Fruit fly (Drosophila melanogaster) whole organism, embryonic: ENCODE measurements around the gene w.
A peak's percentile ranks its signal among the peaks of the same experiment; 100 is the strongest.

Experiments used
- BtbVII ChIP-seq: fragments of 200-800 bp; sonication (Bioruptor generic); optimal IDR thresholded peaks from 3 replicates; lab custom pipeline; 2017; ENCODE audit warnings: missing biosample characterization, mild to moderate bottlenecking, missing genetic modification characterization
- CG10147 ChIP-seq: fragments of 200-800 bp; sonication (Bioruptor generic); optimal IDR thresholded peaks from 2 replicates; lab custom pipeline; 2019; ENCODE audit warnings: missing biosample characterization, mild to moderate bottlenecking, missing genetic modification characterization, moderate library complexity
- CG10209 ChIP-seq: fragments of 200-800 bp; sonication (Bioruptor generic); optimal IDR thresholded peaks from 3 replicates; lab custom pipeline; 2017; ENCODE audit warnings: missing biosample characterization, mild to moderate bottlenecking, missing genetic modification characterization, missing genetic modification reagents
- CG10267 ChIP-seq: fragments of 200-800 bp; sonication (Bioruptor generic); optimal IDR thresholded peaks from 2 replicates; lab custom pipeline; 2018; ENCODE audit warnings: missing biosample characterization, mild to moderate bottlenecking, missing genetic modification characterization, moderate library complexity
- CG10543 ChIP-seq: fragments of 200-800 bp; sonication (Bioruptor generic); optimal IDR thresholded peaks from 3 replicates; lab custom pipeline; 2017; ENCODE audit warnings: missing biosample characterization, mild to moderate bottlenecking, missing genetic modification characterization, moderate library complexity
- CG12071 ChIP-seq: fragments of 200-800 bp; sonication (Bioruptor generic); optimal IDR thresholded peaks from 3 replicates; lab custom pipeline; 2018; ENCODE audit warnings: missing biosample characterization, mild to moderate bottlenecking, missing genetic modification characterization
- CG12155 ChIP-seq: fragments of 200-800 bp; sonication (Bioruptor generic); optimal IDR thresholded peaks from 3 replicates; lab custom pipeline; 2016; ENCODE audit warnings: missing biosample characterization, missing genetic modification characterization
- CG13287 ChIP-seq: fragments of 200-800 bp; sonication (Bioruptor generic); IDR thresholded peaks from 2 replicates; pipeline ENCODE4 v1.3.6; 2022; ENCODE audit warnings: missing biosample characterization, missing genetic modification characterization; ENCODE audit not compliant: partially characterized antibody
- CG15479 ChIP-seq: fragments of 200-800 bp; sonication (Bioruptor generic); optimal IDR thresholded peaks from 3 replicates; lab custom pipeline; 2019; ENCODE audit warnings: missing biosample characterization, mild to moderate bottlenecking, missing genetic modification characterization, moderate library complexity
- CG17568 ChIP-seq: fragments of 200-800 bp; sonication (Bioruptor generic); optimal IDR thresholded peaks from 2 replicates; lab custom pipeline; 2018; ENCODE audit warnings: missing biosample characterization, mild to moderate bottlenecking, missing genetic modification characterization, moderate library complexity
- CG17829 ChIP-seq: fragments of 200-800 bp; optimal IDR thresholded peaks from 2 replicates; lab custom pipeline; 2019; ENCODE audit warnings: missing biosample characterization, mild to moderate bottlenecking, missing genetic modification characterization, moderate library complexity
- CG2116 ChIP-seq: fragments of 200-800 bp; sonication (Bioruptor generic); optimal IDR thresholded peaks from 3 replicates; lab custom pipeline; 2018; ENCODE audit warnings: missing biosample characterization, mild to moderate bottlenecking, missing genetic modification characterization
- CG2202 ChIP-seq: fragments of 200-800 bp; sonication (Bioruptor generic); optimal IDR thresholded peaks from 2 replicates; lab custom pipeline; 2018; ENCODE audit warnings: missing biosample characterization, mild to moderate bottlenecking, missing genetic modification characterization
- CG34224 ChIP-seq: fragments of 200-800 bp; sonication (Bioruptor generic); IDR thresholded peaks from 3 replicates; pipeline ENCODE4 v1.3.6; 2022; ENCODE audit warnings: missing biosample characterization, missing genetic modification characterization; ENCODE audit not compliant: partially characterized antibody
- CG3726 ChIP-seq: fragments of 200-800 bp; sonication (Bioruptor generic); IDR thresholded peaks from 3 replicates; pipeline ENCODE4, ENCODE4 v1.3.6; 2022; ENCODE audit warnings: missing biosample characterization, missing genetic modification characterization
- CG3995 ChIP-seq: fragments of 200-800 bp; sonication (Bioruptor generic); optimal IDR thresholded peaks from 3 replicates; lab custom pipeline; 2016; ENCODE audit warnings: missing biosample characterization, missing genetic modification characterization
- CG4282 ChIP-seq: fragments of 200-800 bp; sonication (Bioruptor generic); optimal IDR thresholded peaks from 2 replicates; lab custom pipeline; 2016; ENCODE audit warnings: missing biosample characterization, missing genetic modification characterization
- CG4328 ChIP-seq: fragments of 200-800 bp; sonication (Bioruptor generic); optimal IDR thresholded peaks from 3 replicates; lab custom pipeline; 2017; ENCODE audit warnings: missing biosample characterization, missing genetic modification reagents, missing genetic modification characterization
- CG5180 ChIP-seq: fragments of 200-800 bp; sonication (Bioruptor generic); optimal IDR thresholded peaks from 3 replicates; lab custom pipeline; 2017; ENCODE audit warnings: missing biosample characterization, missing genetic modification characterization, mild to moderate bottlenecking, moderate library complexity, missing genetic modification reagents
- CG5245 ChIP-seq: fragments of 200-800 bp; sonication (Bioruptor generic); optimal IDR thresholded peaks from 3 replicates; lab custom pipeline; 2016; ENCODE audit warnings: missing biosample characterization, missing genetic modification characterization
- CG5953 ChIP-seq: fragments of 200-800 bp; sonication (Bioruptor generic); IDR thresholded peaks from 2 replicates; pipeline ENCODE4 v1.3.6; 2022; ENCODE audit warnings: missing biosample characterization, missing genetic modification characterization
- CG6689 ChIP-seq: fragments of 200-800 bp; sonication (Bioruptor generic); IDR thresholded peaks from 2 replicates; pipeline ENCODE4 v1.3.6; 2022; ENCODE audit warnings: missing biosample characterization, missing genetic modification characterization
- CG6854 ChIP-seq: fragments of 200-800 bp; sonication (Bioruptor generic); optimal IDR thresholded peaks from 3 replicates; lab custom pipeline; 2017; ENCODE audit warnings: missing biosample characterization, mild to moderate bottlenecking, missing genetic modification characterization
- CG7556 ChIP-seq: fragments of 200-800 bp; sonication (Bioruptor generic); optimal IDR thresholded peaks from 2 replicates; lab custom pipeline; 2017; ENCODE audit warnings: missing biosample characterization, mild to moderate bottlenecking, missing genetic modification characterization
- CG8281 ChIP-seq: fragments of 200-800 bp; sonication (Bioruptor generic); optimal IDR thresholded peaks from 2 replicates; lab custom pipeline; 2018; ENCODE audit warnings: missing biosample characterization, mild to moderate bottlenecking, missing genetic modification characterization, moderate library complexity
- CG8765 ChIP-seq: fragments of 200-800 bp; sonication (Bioruptor generic); IDR thresholded peaks from 2 replicates; pipeline ENCODE4 v1.3.6; 2022; ENCODE audit warnings: missing biosample characterization, missing genetic modification characterization
- Hsf ChIP-seq: fragments of 200-800 bp; sonication (Bioruptor generic); optimal IDR thresholded peaks from 3 replicates; lab custom pipeline; 2016; ENCODE audit warnings: missing biosample characterization, missing genetic modification characterization
- Oaz ChIP-seq: fragments of 200-800 bp; sonication (Bioruptor generic); IDR thresholded peaks from 2 replicates; pipeline ENCODE4 v1.3.6; 2022; ENCODE audit warnings: missing biosample characterization, missing genetic modification characterization
- Scr ChIP-seq: fragments of 200-800 bp; sonication (Bioruptor generic); IDR thresholded peaks from 2 replicates; pipeline ENCODE4 v1.3.6; 2022; ENCODE audit warnings: missing biosample characterization, missing genetic modification characterization; ENCODE audit not compliant: partially characterized antibody
- Six4 ChIP-seq: fragments of 200-800 bp; sonication (Bioruptor generic); optimal IDR thresholded peaks from 2 replicates; lab custom pipeline; 2016; ENCODE audit warnings: missing biosample characterization, missing genetic modification characterization
- Vsx1 ChIP-seq: fragments of 200-800 bp; sonication (Bioruptor generic); optimal IDR thresholded peaks from 2 replicates; lab custom pipeline; 2017; ENCODE audit warnings: missing biosample characterization, mild to moderate bottlenecking, missing genetic modification characterization, missing genetic modification reagents
- YL-1 ChIP-seq: fragments of 200-800 bp; sonication (Bioruptor generic); optimal IDR thresholded peaks from 3 replicates; lab custom pipeline; 2017; ENCODE audit warnings: missing biosample characterization, mild to moderate bottlenecking, missing genetic modification characterization
- bigmax ChIP-seq: fragments of 200-800 bp; sonication (Bioruptor generic); optimal IDR thresholded peaks from 2 replicates; lab custom pipeline; 2018; ENCODE audit warnings: missing biosample characterization, mild to moderate bottlenecking, missing genetic modification characterization
- crc ChIP-seq: fragments of 200-800 bp; sonication (Bioruptor generic); optimal IDR thresholded peaks from 2 replicates; lab custom pipeline; 2016; ENCODE audit warnings: missing biosample characterization, missing genetic modification characterization
- dan ChIP-seq: fragments of 200-800 bp; sonication (Bioruptor generic); IDR thresholded peaks from 2 replicates; pipeline ENCODE4 v1.3.6; 2022; ENCODE audit warnings: missing biosample characterization, missing genetic modification characterization
- dysf ChIP-seq: fragments of 200-800 bp; sonication (Bioruptor generic); IDR thresholded peaks from 3 replicates; pipeline ENCODE4 v1.3.6; 2022; ENCODE audit warnings: missing biosample characterization, missing genetic modification characterization
- fru ChIP-seq: fragments of >200 bp; optimal IDR thresholded peaks from 2 replicates; lab custom pipeline; 2017
- ftz-f1 ChIP-seq: fragments of 200-800 bp; sonication (Bioruptor generic); optimal IDR thresholded peaks from 2 replicates; lab custom pipeline; 2016; ENCODE audit warnings: missing biosample characterization, missing genetic modification characterization
- lola ChIP-seq, 3 experiments: fragments of >200 bp in 2 of 3; fragments of 200-800 bp in 1 of 3; sonication (Bioruptor generic) in 1 of 3; optimal IDR thresholded peaks; 2 replicates each; lab custom pipeline; 2017 to 2019; ENCODE audit warnings: missing biosample characterization in 3 of 3, missing genetic modification characterization in 3 of 3, mild to moderate bottlenecking in 1 of 3, moderate library complexity in 1 of 3
- nerfin-2 ChIP-seq: fragments of 200-800 bp; sonication (Bioruptor generic); IDR thresholded peaks from 2 replicates; pipeline ENCODE4 v1.3.6; 2022; ENCODE audit warnings: missing biosample characterization, missing genetic modification characterization; ENCODE audit not compliant: partially characterized antibody
- nom ChIP-seq: fragments of 200-800 bp; sonication (Bioruptor generic); optimal IDR thresholded peaks from 2 replicates; lab custom pipeline; 2017; ENCODE audit warnings: missing biosample characterization, missing genetic modification characterization, mild to moderate bottlenecking, moderate library complexity, missing genetic modification reagents
- pfk ChIP-seq: fragments of 200-800 bp; sonication (Bioruptor generic); optimal IDR thresholded peaks from 2 replicates; lab custom pipeline; 2018; ENCODE audit warnings: missing biosample characterization, mild to moderate bottlenecking, missing genetic modification characterization, moderate library complexity
- pros ChIP-seq: fragments of 200-800 bp; sonication (Bioruptor generic); optimal IDR thresholded peaks from 3 replicates; lab custom pipeline; 2019; ENCODE audit warnings: missing biosample characterization, mild to moderate bottlenecking, missing genetic modification characterization, moderate library complexity
- row ChIP-seq: fragments of 200-800 bp; sonication (Bioruptor generic); IDR thresholded peaks from 3 replicates; pipeline ENCODE4 v1.3.6; 2022; ENCODE audit warnings: missing biosample characterization, missing genetic modification characterization
- scrt ChIP-seq: fragments of 200-800 bp; sonication (Bioruptor generic); optimal IDR thresholded peaks from 2 replicates; lab custom pipeline; 2018; ENCODE audit warnings: missing biosample characterization, mild to moderate bottlenecking, missing genetic modification characterization, moderate library complexity
- tx ChIP-seq: fragments of 200-800 bp; sonication (Bioruptor generic); optimal IDR thresholded peaks from 2 replicates; lab custom pipeline; 2016; ENCODE audit warnings: missing biosample characterization, missing genetic modification characterization
- vnd ChIP-seq: fragments of 200-800 bp; sonication (Bioruptor generic); IDR thresholded peaks from 3 replicates; pipeline ENCODE4 v1.3.6; 2022; ENCODE audit warnings: missing biosample characterization, missing genetic modification characterization; ENCODE audit not compliant: partially characterized antibody
- zen2 ChIP-seq: fragments of 200-800 bp; sonication (Bioruptor generic); IDR thresholded peaks from 3 replicates; pipeline ENCODE4 v1.3.6; 2022; ENCODE audit warnings: missing biosample characterization, missing genetic modification characterization; ENCODE audit not compliant: partially characterized antibody
- zfh2 ChIP-seq: fragments of 200-800 bp; sonication (Bioruptor generic); optimal IDR thresholded peaks from 2 replicates; lab custom pipeline; 2016; ENCODE audit warnings: missing biosample characterization, missing genetic modification characterization

The w gene

DNA sequence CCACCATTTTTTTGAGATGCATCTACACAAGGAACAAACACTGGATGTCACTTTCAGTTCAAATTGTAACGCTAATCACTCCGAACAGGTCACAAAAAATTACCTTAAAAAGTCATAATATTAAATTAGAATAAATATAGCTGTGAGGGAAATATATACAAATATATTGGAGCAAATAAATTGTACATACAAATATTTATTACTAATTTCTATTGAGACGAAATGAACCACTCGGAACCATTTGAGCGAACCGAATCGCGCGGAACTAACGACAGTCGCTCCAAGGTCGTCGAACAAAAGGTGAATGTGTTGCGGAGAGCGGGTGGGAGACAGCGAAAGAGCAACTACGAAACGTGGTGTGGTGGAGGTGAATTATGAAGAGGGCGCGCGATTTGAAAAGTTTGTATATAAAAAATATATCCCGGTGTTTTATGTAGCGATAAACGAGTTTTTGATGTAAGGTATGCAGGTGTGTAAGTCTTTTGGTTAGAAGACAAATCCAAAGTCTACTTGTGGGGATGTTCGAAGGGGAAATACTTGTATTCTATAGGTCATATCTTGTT, 6.1 kb downstream of the w start, which contains the start of gene CG32795 (continued):
- TF ChIP-seq lola (GFP tag; optimal IDR thresholded peaks at IDR 0.05; lab: Kevin White, UChicago) (peak in 1 of 3 experiments; percentile 45), Vsx1 (GFP tag; lab: Kevin White, UChicago) (peak; percentile 28), Hsf (no peak), bigmax (GFP tag; lab: Kevin White, UChicago) (peak; percentile 8), zfh2 (no peak), CG12155 (GFP tag; lab: Kevin White, UChicago) (peak; percentile 5), CG7556 (GFP tag; lab: Kevin White, UChicago) (no peak), CG15479 (GFP tag; lab: Kevin White, UChicago) (no peak), nerfin-2 (GFP tag; lab: Robert Waterston, UW) (no peak), CG6854 (GFP tag; lab: Kevin White, UChicago) (no peak), CG3995 (GFP tag; lab: Kevin White, UChicago) (peak; percentile 48), vnd (no peak), CG10209 (GFP tag; lab: Kevin White, UChicago) (no peak), CG6689 (GFP tag; lab: Robert Waterston, UW) (peak; percentile 74), CG5953 (no peak), CG13287 (GFP tag; lab: Robert Waterston, UW) (peak; percentile 55; the same call in 1 of the 2 replicates), CG4282 (no peak), row (GFP tag; lab: Robert Waterston, UW) (peak; percentile 89), CG10267 (tag; lab: Kevin White, UChicago) (peak; percentile 31), nom (GFP tag; lab: Kevin White, UChicago) (peak; percentile 10), CG8765 (no peak), CG10543 (GFP tag; lab: Kevin White, UChicago) (peak; percentile 53), CG10147 (GFP tag; lab: Kevin White, UChicago) (peak; percentile 58), YL-1 (GFP tag; lab: Kevin White, UChicago) (no peak), tx (GFP tag; lab: Kevin White, UChicago) (no peak), dan (GFP tag; lab: Robert Waterston, UW) (no peak), CG3726 (no peak), BtbVII (GFP tag; lab: Kevin White, UChicago) (no peak), pros (peak; percentile 34), CG8281 (no peak), scrt (GFP tag; lab: Kevin White, UChicago) (no peak), CG5180 (GFP tag; lab: Kevin White, UChicago) (peak; percentile 57), pfk (GFP tag; lab: Kevin White, UChicago) (no peak), zen2 (GFP tag; lab: Robert Waterston, UW) (peak; percentile 74; the same call in 2 of the 3 replicates), CG4328 (GFP tag; lab: Kevin White, UChicago) (no peak), dysf (no peak), fru (lab: Kevin White, UChicago) (no peak), crc (GFP tag; lab: Kevin White, UChicago) (no peak), Oaz (no peak), CG12071 (GFP tag; lab: Kevin White, UChicago) (no peak), CG17829 (tag; lab: Kevin White, UChicago) (peak; percentile 35), Scr (peak; percentile 30), CG2116 (GFP tag; lab: Kevin White, UChicago) (peak; percentile 19), ftz-f1 (GFP tag; lab: Kevin White, UChicago) (peak; percentile 100), Six4 (GFP tag; lab: Kevin White, UChicago) (no peak), CG2202 (tag; lab: Kevin White, UChicago) (no peak), CG34224 (GFP tag; lab: Robert Waterston, UW) (peak; percentile 37; the same call in 1 of the 3 replicates), CG5245 (GFP tag; lab: Kevin White, UChicago) (no peak), CG17568 (GFP tag; lab: Kevin White, UChicago) (no peak)
